Fruit fly (Drosophila melanogaster) whole organism, wandering third instar larva: Measurements from ENCODE around the gene CG43799.

Source experiments
- CG32264 ChIP-seq: fragments of 200-800 bp; sonication (Bioruptor generic); optimal IDR thresholded peaks from 2 replicates; lab custom pipeline; 2016; ENCODE audit warnings: missing biosample characterization, missing genetic modification characterization
- Dif ChIP-seq: fragments of 200-275, 200-300 bp; sonication (Bioruptor generic); optimal IDR thresholded peaks from 2 replicates; lab custom pipeline; 2018; ENCODE audit warnings: missing biosample characterization, missing genetic modification characterization; ENCODE audit not compliant: partially characterized antibody
- HLH106 ChIP-seq: fragments of 200-800 bp; optimal IDR thresholded peaks from 3 replicates; lab custom pipeline; 2019; ENCODE audit warnings: missing biosample characterization, mild to moderate bottlenecking, missing genetic modification characterization, moderate library complexity
- Hr78 ChIP-seq: fragments of >200 bp; optimal IDR thresholded peaks from 2 replicates; lab custom pipeline; 2017; ENCODE audit warnings: missing biosample characterization, missing genetic modification characterization
- Myc ChIP-seq: fragments of >200 bp; optimal IDR thresholded peaks from 2 replicates; lab custom pipeline; 2017
- pan ChIP-seq: fragments of >200 bp; optimal IDR thresholded peaks from 2 replicates; lab custom pipeline; 2017
- psq ChIP-seq: fragments of 200-800 bp; sonication (Bioruptor generic); optimal IDR thresholded peaks from 3 replicates; lab custom pipeline; 2017; ENCODE audit warnings: missing biosample characterization, mild to moderate bottlenecking, missing genetic modification characterization, moderate library complexity
- tai ChIP-seq: sonication (Bioruptor generic); optimal IDR thresholded peaks from 2 replicates; lab custom pipeline; 2016; ENCODE audit warnings: missing biosample characterization, missing genetic modification characterization
- usp ChIP-seq: fragments of >200 bp; optimal IDR thresholded peaks from 2 replicates; lab custom pipeline; 2017; ENCODE audit warnings: missing biosample characterization, missing genetic modification characterization

DNA sequence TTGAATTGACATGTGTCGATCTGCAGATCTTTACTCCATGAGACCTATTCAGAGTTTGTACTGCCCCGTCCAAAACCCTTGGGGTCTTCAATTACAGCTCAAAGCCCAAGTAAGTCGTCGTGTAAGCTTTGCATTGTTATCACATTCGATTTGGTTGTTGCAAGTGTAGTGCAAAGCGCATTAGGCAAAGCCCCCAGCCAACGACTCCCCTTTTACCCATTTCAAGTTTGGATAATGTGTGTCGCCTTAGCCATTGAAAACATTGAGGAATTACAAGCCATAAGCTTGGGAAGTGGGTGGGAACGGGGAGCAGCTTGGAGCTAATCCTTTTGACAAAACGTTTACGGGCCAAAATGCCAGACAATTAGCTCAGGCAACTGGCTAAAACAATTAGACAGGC is 32.0 kb downstream of the CG43799 start:
- TF ChIP-seq HLH106 (tag; lab: Kevin White, UChicago) = no peak
- TF ChIP-seq tai (GFP tag; lab: Kevin White, UChicago) = no peak
- TF ChIP-seq Dif (GFP tag; lab: Kevin White, UChicago) = no peak
- no peak for TF ChIP-seq Hr78 (GFP tag; lab: Kevin White, UChicago)
- no peak for TF ChIP-seq CG32264 (GFP tag; lab: Kevin White, UChicago)
- TF ChIP-seq pan (lab: Kevin White, UChicago) = no peak
- TF ChIP-seq Myc (lab: Kevin White, UChicago) = no peak
- no peak for TF ChIP-seq psq (GFP tag; lab: Kevin White, UChicago)
- TF ChIP-seq usp (GFP tag; lab: Kevin White, UChicago) = no peak
